Fruit fly (Drosophila melanogaster): ENCODE data around the gene CG32318.

dm6 chr3L:1212113-1212512 is 34.6 kb downstream of the CG32318 start:
- no peak for TF ChIP-seq CG1620 (GFP tag; optimal IDR thresholded peaks at IDR 0.05)
- no peak for TF ChIP-seq cic (GFP tag; optimal IDR thresholded peaks at IDR 0.05)
- TF ChIP-seq Mnt (GFP tag; optimal IDR thresholded peaks at IDR 0.05) = no peak
- no peak for TF ChIP-seq CG7045 (GFP tag; optimal IDR thresholded peaks at IDR 0.05)
- TF ChIP-seq Hr96 (GFP tag; optimal IDR thresholded peaks at IDR 0.05) = no peak
- TF ChIP-seq kay (GFP tag; ENCODE audit: borderline replicate concordance) = no peak
- no peak for TF ChIP-seq CG5204 (GFP tag; optimal IDR thresholded peaks at IDR 0.05)
- TF ChIP-seq Clk (GFP tag; optimal IDR thresholded peaks at IDR 0.05) = no peak
- TF ChIP-seq ovo (GFP tag; optimal IDR thresholded peaks at IDR 0.05) = no peak

Measured in whole organism, adult.